Worm (Caenorhabditis elegans) whole organism, L2 larva: ENCODE data around the gene M02F4.2.

ENCODE experiments used
- R02D3.7 ChIP-seq: fragments of 150-350 bp; optimal IDR thresholded peaks from 2 replicates; lab custom pipeline; 2014; ENCODE audit warnings: missing biosample characterization, missing genetic modification characterization
- ZK546.5 ChIP-seq: sonication (generic microtip); optimal IDR thresholded peaks from 2 replicates; lab custom pipeline; 2017; ENCODE audit warnings: missing biosample characterization, missing genetic modification characterization
- mab-5 ChIP-seq: fragments of 150-350 bp; optimal IDR thresholded peaks from 2 replicates; lab custom pipeline; 2014; ENCODE audit warnings: missing biosample characterization, missing genetic modification characterization
- mdl-1 ChIP-seq, 2 experiments: fragments of 150-350 bp in 1 of 2; sonication (generic microtip) in 1 of 2; optimal IDR thresholded peaks; 2 replicates each; lab custom pipeline; 2017; ENCODE audit warnings: missing biosample characterization in 2 of 2, missing genetic modification characterization in 2 of 2
- nhr-10 ChIP-seq: sonication (generic microtip); optimal IDR thresholded peaks from 2 replicates; lab custom pipeline; 2017; ENCODE audit warnings: missing biosample characterization, missing genetic modification characterization
- snpc-4 ChIP-seq: fragments of 150-350 bp; optimal IDR thresholded peaks from 2 replicates; lab custom pipeline; 2014; ENCODE audit warnings: missing biosample characterization, missing genetic modification characterization
- unc-39 ChIP-seq: fragments of 150-350 bp; optimal IDR thresholded peaks from 2 replicates; lab custom pipeline; 2014; ENCODE audit warnings: missing biosample characterization, missing genetic modification characterization
- ztf-4 ChIP-seq: fragments of 150-350 bp; optimal IDR thresholded peaks from 2 replicates; lab custom pipeline; 2014; ENCODE audit warnings: missing biosample characterization, missing genetic modification characterization

ce11 chrX:3025145-3025544 lies 9.0 kb downstream of the M02F4.2 start:
- no peak for TF ChIP-seq unc-39
- TF ChIP-seq snpc-4 (tag; lab: Kevin White, UChicago) = no peak
- TF ChIP-seq ztf-4 = no peak
- TF ChIP-seq nhr-10 (tag; lab: Kevin White, UChicago) = no peak
- no peak for TF ChIP-seq mdl-1 (tag; optimal IDR thresholded peaks at IDR 0.05; lab: Kevin White, UChicago)
- TF ChIP-seq R02D3.7 = no peak
- no peak for TF ChIP-seq mab-5 (tag; lab: Kevin White, UChicago)
- TF ChIP-seq ZK546.5 (tag; lab: Kevin White, UChicago) = no peak
